Worm (Caenorhabditis elegans) whole organism, young adult: ENCODE results near the gene ftr-1.

Experiments used
- B0019.2 ChIP-seq: fragments of 200-800 bp; sonication (Bioruptor generic); conservative IDR thresholded peaks from 2 replicates; pipeline ENCODE4 v1.3.6; 2022; ENCODE audit warnings: missing genetic modification reagents, missing genetic modification characterization, missing compliant biosample characterization
- B0261.1 ChIP-seq: sonication (generic microtip); optimal IDR thresholded peaks from 2 replicates; lab custom pipeline; 2016; ENCODE audit warnings: mild to moderate bottlenecking, missing genetic modification characterization, moderate library complexity, missing compliant biosample characterization
- B0336.3 ChIP-seq: fragments of 200-800 bp; sonication (Bioruptor generic); IDR thresholded peaks from 2 replicates; pipeline ENCODE4 v1.3.6; 2022; ENCODE audit warnings: missing genetic modification characterization, missing compliant biosample characterization
- F10E7.11 ChIP-seq: sonication (generic microtip); optimal IDR thresholded peaks from 2 replicates; lab custom pipeline; 2017; ENCODE audit warnings: mild to moderate bottlenecking, missing genetic modification characterization, moderate library complexity, missing compliant biosample characterization
- F39B2.1 ChIP-seq: fragments of 200-800 bp; sonication (Bioruptor generic); IDR thresholded peaks from 2 replicates; pipeline ENCODE4 v1.3.6; 2022; ENCODE audit warnings: missing genetic modification reagents, missing genetic modification characterization, missing compliant biosample characterization
- F57A8.1 ChIP-seq: fragments of 200-800 bp; sonication (Bioruptor generic); optimal IDR thresholded peaks from 2 replicates; lab custom pipeline; 2018; ENCODE audit warnings: mild to moderate bottlenecking, missing genetic modification characterization, moderate library complexity, missing compliant biosample characterization
- K12H6.12 ChIP-seq: fragments of 200-800 bp; sonication (Bioruptor generic); optimal IDR thresholded peaks from 2 replicates; lab custom pipeline; 2018; ENCODE audit warnings: mild to moderate bottlenecking, missing genetic modification characterization, missing compliant biosample characterization
- Y53G8AR.9 ChIP-seq: fragments of 200-800 bp; sonication (Bioruptor generic); conservative IDR thresholded peaks from 2 replicates; pipeline ENCODE4 v1.3.6; 2022; ENCODE audit warnings: missing genetic modification reagents, missing genetic modification characterization, missing compliant biosample characterization
- Y79H2A.3 ChIP-seq: fragments of 200-800 bp; sonication (Bioruptor generic); conservative IDR thresholded peaks from 2 replicates; pipeline ENCODE4 v1.3.6; 2022; ENCODE audit warnings: missing genetic modification reagents, missing genetic modification characterization, missing compliant biosample characterization
- ZK185.1 ChIP-seq: sonication (generic microtip); optimal IDR thresholded peaks from 2 replicates; lab custom pipeline; 2016; ENCODE audit warnings: mild to moderate bottlenecking, missing genetic modification characterization, missing compliant biosample characterization; ENCODE audit not compliant: poor library complexity, severe bottlenecking
- ama-1 ChIP-seq, 3 experiments: fragments of 150-350 bp in 1 of 3; sonication (generic microtip) in 2 of 3; optimal IDR thresholded peaks; 2 replicates each; lab custom pipeline; 2014 to 2018; ENCODE audit warnings: missing biosample characterization in 2 of 3, missing genetic modification characterization in 2 of 3, missing genetic modification reagents in 2 of 3
- athp-1 ChIP-seq: sonication (generic microtip); optimal IDR thresholded peaks from 2 replicates; lab custom pipeline; 2017; ENCODE audit warnings: mild to moderate bottlenecking, missing genetic modification characterization, missing compliant biosample characterization
- attf-3 ChIP-seq: fragments of 200-800 bp; sonication (Bioruptor generic); conservative IDR thresholded peaks from 2 replicates; pipeline ENCODE4 v1.3.6; 2022; ENCODE audit warnings: missing genetic modification reagents, missing genetic modification characterization, missing compliant biosample characterization
- attf-5 ChIP-seq: fragments of 200-800 bp; sonication (Bioruptor generic); optimal IDR thresholded peaks from 2 replicates; lab custom pipeline; 2018; ENCODE audit warnings: mild to moderate bottlenecking, missing genetic modification characterization, missing compliant biosample characterization
- bed-1 ChIP-seq: fragments of 200-800 bp; sonication (Bioruptor generic); IDR thresholded peaks from 2 replicates; pipeline ENCODE4 v1.3.6; 2022; ENCODE audit warnings: missing genetic modification reagents, missing genetic modification characterization, missing compliant biosample characterization
- chd-7 ChIP-seq: sonication (generic microtip); optimal IDR thresholded peaks from 2 replicates; lab custom pipeline; 2016; ENCODE audit warnings: mild to moderate bottlenecking, missing genetic modification characterization, moderate library complexity, missing compliant biosample characterization
- egl-44 ChIP-seq: fragments of 200-800 bp; sonication (Bioruptor generic); IDR thresholded peaks from 2 replicates; pipeline ENCODE4 v1.3.6; 2022; ENCODE audit warnings: missing genetic modification reagents, missing genetic modification characterization, missing compliant biosample characterization
- egrh-3 ChIP-seq: fragments of 200-800 bp; sonication (Bioruptor generic); IDR thresholded peaks from 2 replicates; pipeline ENCODE4 v1.3.6; 2022; ENCODE audit warnings: missing genetic modification reagents, missing genetic modification characterization, missing compliant biosample characterization
- ekl-4 ChIP-seq: fragments of 200-800 bp; sonication (Bioruptor generic); IDR thresholded peaks from 2 replicates; pipeline ENCODE4 v1.3.6; 2022; ENCODE audit warnings: missing genetic modification reagents, missing genetic modification characterization, missing compliant biosample characterization
- fkh-3 ChIP-seq: sonication (generic microtip); optimal IDR thresholded peaks from 2 replicates; lab custom pipeline; 2016; ENCODE audit warnings: mild to moderate bottlenecking, missing genetic modification characterization, missing compliant biosample characterization
- gei-17 ChIP-seq: fragments of 200-800 bp; sonication (Bioruptor generic); optimal IDR thresholded peaks from 2 replicates; lab custom pipeline; 2018; ENCODE audit warnings: mild to moderate bottlenecking, missing genetic modification characterization, missing compliant biosample characterization
- him-1 ChIP-seq: sonication (generic microtip); optimal IDR thresholded peaks from 2 replicates; lab custom pipeline; 2016; ENCODE audit warnings: missing genotype, missing genetic modification reagents, missing genetic modification characterization, missing compliant biosample characterization
- hlh-12 ChIP-seq: sonication (generic microtip); optimal IDR thresholded peaks from 2 replicates; lab custom pipeline; 2016; ENCODE audit warnings: missing genetic modification characterization, missing compliant biosample characterization
- hlh-26 ChIP-seq: fragments of 200-800 bp; sonication (Bioruptor generic); conservative IDR thresholded peaks from 2 replicates; pipeline ENCODE4 v1.3.6; 2022; ENCODE audit warnings: missing genetic modification reagents, missing genetic modification characterization, missing compliant biosample characterization
- hmg-20 ChIP-seq: fragments of 200-800 bp; sonication (Bioruptor generic); IDR thresholded peaks from 2 replicates; pipeline ENCODE4 v1.3.6; 2022; ENCODE audit warnings: missing genetic modification reagents, missing genetic modification characterization, missing compliant biosample characterization
- lin-26 ChIP-seq: fragments of 200-800 bp; sonication (Bioruptor generic); IDR thresholded peaks from 2 replicates; pipeline ENCODE4 v1.3.6; 2022; ENCODE audit warnings: missing genetic modification reagents, missing genetic modification characterization, missing compliant biosample characterization
- madf-8 ChIP-seq: fragments of 200-800 bp; sonication (Bioruptor generic); conservative IDR thresholded peaks from 2 replicates; pipeline ENCODE4 v1.3.6; 2022; ENCODE audit warnings: missing genetic modification reagents, missing genetic modification characterization, missing compliant biosample characterization
- mcd-1 ChIP-seq: fragments of 200-800 bp; sonication (Bioruptor generic); IDR thresholded peaks from 2 replicates; pipeline ENCODE4 v1.3.6; 2022; ENCODE audit warnings: missing genetic modification reagents, missing genetic modification characterization, missing compliant biosample characterization
- nfyb-1 ChIP-seq: fragments of 200-800 bp; sonication (Bioruptor generic); IDR thresholded peaks from 2 replicates; pipeline ENCODE4 v1.3.6; 2022; ENCODE audit warnings: missing genetic modification reagents, missing genetic modification characterization, missing compliant biosample characterization
- snpc-1.1 ChIP-seq: sonication (generic microtip); optimal IDR thresholded peaks from 2 replicates; lab custom pipeline; 2017; ENCODE audit warnings: missing genetic modification characterization, mild to moderate bottlenecking, missing compliant biosample characterization, antibody characterized with exemption, moderate library complexity, missing genotype, missing genetic modification reagents; ENCODE audit not compliant: insufficient read depth
- tbp1 ChIP-seq: fragments of 200-800 bp; sonication (Bioruptor generic); optimal IDR thresholded peaks from 2 replicates; lab custom pipeline; 2018; ENCODE audit warnings: mild to moderate bottlenecking, missing genetic modification characterization, missing compliant biosample characterization
- tbx-9 ChIP-seq: sonication (generic microtip); optimal IDR thresholded peaks from 2 replicates; lab custom pipeline; 2016; ENCODE audit warnings: borderline replicate concordance, missing genetic modification characterization, inconsistent platforms, missing compliant biosample characterization
- zfh-2 ChIP-seq: fragments of 200-800 bp; sonication (Bioruptor generic); conservative IDR thresholded peaks from 2 replicates; pipeline ENCODE4 v1.3.6; 2022; ENCODE audit warnings: missing genetic modification reagents, missing genetic modification characterization, missing compliant biosample characterization
- ztf-25 ChIP-seq: fragments of 200-800 bp; sonication (Bioruptor generic); IDR thresholded peaks from 2 replicates; pipeline ENCODE4 v1.3.6; 2022; ENCODE audit warnings: missing genetic modification reagents, missing genetic modification characterization, missing compliant biosample characterization
- ztf-26 ChIP-seq: sonication (generic microtip); optimal IDR thresholded peaks from 2 replicates; lab custom pipeline; 2017; ENCODE audit warnings: missing genetic modification characterization, missing compliant biosample characterization
- ztf-28 ChIP-seq: fragments of 200-800 bp; sonication (Bioruptor generic); IDR thresholded peaks from 2 replicates; pipeline ENCODE4 v1.3.6; 2022; ENCODE audit warnings: missing genetic modification reagents, missing genetic modification characterization, missing compliant biosample characterization
- ztf-3 ChIP-seq: fragments of 200-800 bp; sonication (Bioruptor generic); optimal IDR thresholded peaks from 2 replicates; lab custom pipeline; 2018; ENCODE audit warnings: mild to moderate bottlenecking, missing genetic modification characterization, missing compliant biosample characterization

ftr-1 gene

DNA sequence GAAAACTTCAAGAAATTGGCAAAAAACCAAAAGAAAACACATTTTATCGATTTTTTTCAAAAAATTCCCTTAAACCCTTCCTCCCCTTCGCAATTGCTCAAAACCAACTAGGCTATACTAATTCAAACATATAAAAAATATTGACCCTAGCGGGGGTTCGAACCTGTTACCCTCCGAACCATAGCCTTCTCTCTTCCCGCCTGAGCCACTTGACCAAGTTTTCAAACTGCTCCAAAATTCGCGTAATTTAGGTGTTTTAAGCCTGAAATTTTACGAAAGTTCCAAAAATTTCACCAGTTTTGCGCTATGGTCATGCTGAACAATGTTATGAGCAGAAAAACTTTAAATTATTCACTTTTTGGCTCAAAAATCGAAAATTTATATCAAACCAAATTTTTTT is 37.7 kb downstream of the ftr-1 start (continued):
- TF ChIP-seq snpc-1.1 (tag; lab: Kevin White, UChicago) (no peak), F57A8.1 (GFP tag; lab: Kevin White, UChicago) (no peak), gei-17 (GFP tag; lab: Kevin White, UChicago) (no peak), him-1 (peak; percentile 3), F10E7.11 (no peak), attf-5 (GFP tag; lab: Kevin White, UChicago) (peak; percentile 7), ekl-4 (GFP tag; lab: Robert Waterston, UW) (0 out of 2 replicates have a peak, but pooled peaks have one; percentile 37), chd-7 (tag; lab: Kevin White, UChicago) (peak; percentile 57), B0261.1 (tag; lab: Kevin White, UChicago) (peak; percentile 27), mcd-1 (GFP tag; lab: Robert Waterston, UW) (no peak)

DNA sequence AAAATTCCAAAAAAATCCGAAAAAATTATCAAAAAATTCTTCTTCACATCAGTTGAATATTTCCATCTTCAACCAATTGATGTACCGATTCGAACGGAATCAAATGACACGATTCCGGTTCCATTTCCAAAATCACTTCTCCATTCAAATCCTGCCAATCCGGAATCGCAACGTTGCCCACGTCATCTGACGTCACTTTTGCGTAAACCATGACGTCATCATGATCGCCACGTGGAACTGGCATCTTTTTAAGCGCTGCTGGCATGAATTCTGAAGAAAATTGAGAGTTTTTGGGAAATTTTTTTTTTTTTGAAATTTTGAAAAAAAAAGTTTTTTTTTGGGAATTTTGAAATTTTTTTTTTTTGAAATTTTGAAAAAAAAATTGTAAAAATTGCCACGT is 38.5 kb downstream of the ftr-1 start:
- TF ChIP-seq attf-3 (GFP tag; lab: Robert Waterston, UW) (no peak), B0019.2 (GFP tag; lab: Robert Waterston, UW) (no peak), hmg-20 (GFP tag; lab: Robert Waterston, UW) (no peak), hlh-12 (tag; lab: Kevin White, UChicago) (no peak), egl-44 (GFP tag; lab: Robert Waterston, UW) (no peak), tbp1 (GFP tag; lab: Kevin White, UChicago) (no peak), F39B2.1 (GFP tag; lab: Robert Waterston, UW) (no peak), ztf-26 (no peak), ama-1 (optimal IDR thresholded peaks at IDR 0.05; lab: Kevin White, UChicago) (no peak), ama-1 (GFP tag; optimal IDR thresholded peaks at IDR 0.05; lab: Kevin White, UChicago) (no peak), K12H6.12 (tag; lab: Kevin White, UChicago) (no peak), athp-1 (no peak)

DNA sequence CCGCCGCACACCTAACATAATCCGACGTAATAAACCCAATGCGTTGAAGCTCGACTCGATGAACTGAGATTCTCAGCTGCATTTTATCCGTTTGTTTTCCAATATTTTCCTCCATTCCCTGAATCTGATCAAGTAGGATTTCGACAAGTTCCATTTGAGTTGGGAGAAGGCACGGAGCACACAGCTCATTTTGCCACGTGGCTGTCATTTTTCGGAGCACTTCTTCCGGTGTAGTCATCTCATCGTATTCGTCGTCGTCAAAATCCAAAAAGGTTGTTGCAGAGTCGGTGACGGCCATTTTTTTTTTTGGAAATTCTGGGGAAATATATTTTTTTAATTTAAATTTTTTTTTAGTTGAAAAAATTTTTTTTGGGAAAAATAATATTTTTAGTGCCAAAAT is 40.7 kb downstream of the ftr-1 start, which contains the start of gene sld-5:
Gene sld-5, minus strand, starts transcription at position 317 of the 400 bp plus-strand sequence.
- no peak for TF ChIP-seq ztf-3 (GFP tag; lab: Kevin White, UChicago)
- TF ChIP-seq hlh-26 (GFP tag; lab: Robert Waterston, UW) = no peak
- TF ChIP-seq ZK185.1 = no peak
- no peak for TF ChIP-seq Y79H2A.3 (GFP tag; lab: Robert Waterston, UW)
- TF ChIP-seq ztf-25 (GFP tag; lab: Robert Waterston, UW) = no peak
- TF ChIP-seq Y53G8AR.9 (GFP tag; lab: Robert Waterston, UW) = no peak
- no peak for TF ChIP-seq tbx-9 (tag; lab: Kevin White, UChicago)

DNA sequence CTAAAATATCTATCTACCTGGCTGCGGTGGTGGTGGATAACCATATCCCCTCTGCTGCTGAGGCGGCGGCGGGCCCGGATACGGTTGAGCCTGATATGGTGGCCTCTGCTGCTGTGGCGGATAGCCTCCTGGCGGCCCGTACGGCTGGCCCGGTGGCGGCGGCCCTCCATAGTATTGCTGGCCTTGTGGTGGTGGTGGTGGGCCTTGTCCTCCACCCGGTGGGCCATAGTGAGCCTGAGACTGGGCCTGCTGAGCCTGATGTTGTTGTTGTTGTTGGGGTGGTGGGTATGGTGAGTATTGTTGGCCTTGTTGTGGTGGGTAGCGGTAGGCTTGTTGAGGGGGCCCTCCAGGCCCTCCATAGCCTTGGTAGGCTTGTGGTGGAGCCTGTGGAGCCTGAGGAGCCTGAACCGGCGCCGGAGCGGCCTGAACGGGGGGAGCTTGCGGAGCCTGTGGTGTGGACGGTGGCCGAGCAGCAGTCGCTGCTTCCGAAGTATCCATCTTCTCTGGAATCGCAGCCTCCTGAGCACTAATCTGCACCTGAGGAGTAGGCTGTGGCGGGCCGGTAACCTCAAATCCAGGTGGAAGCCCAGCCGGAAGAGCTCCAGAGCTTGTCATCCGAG is 44.6 kb downstream of the ftr-1 start:
- TF ChIP-seq zfh-2 (peak; percentile 83), madf-8 (GFP tag; lab: Robert Waterston, UW) (no peak), fkh-3 (tag; lab: Kevin White, UChicago) (peak; percentile 62), egrh-3 (peak; percentile 90), B0336.3 (0 out of 2 replicates have a peak, but pooled peaks have one; percentile 19), bed-1 (no peak), lin-26 (GFP tag; lab: Robert Waterston, UW) (0 out of 2 replicates have a peak, but pooled peaks have one; percentile 18), nfyb-1 (GFP tag; lab: Robert Waterston, UW) (0 out of 2 replicates have a peak, but pooled peaks have one; percentile 18), chd-7 (tag; lab: Kevin White, UChicago) (peak; percentile 6), ztf-28 (GFP tag; lab: Robert Waterston, UW) (0 out of 2 replicates have a peak, but pooled peaks have one; percentile 44), snpc-1.1 (tag; lab: Kevin White, UChicago) (no peak)
